Worm (Caenorhabditis elegans) whole organism, young adult: ENCODE measurements around the gene col-83.

Experiments
- F57C9.4 ChIP-seq: sonication (generic microtip); optimal IDR thresholded peaks from 2 replicates; lab custom pipeline; 2017; ENCODE audit warnings: mild to moderate bottlenecking, missing genetic modification characterization, missing compliant biosample characterization
- ZK185.1 ChIP-seq: sonication (generic microtip); optimal IDR thresholded peaks from 2 replicates; lab custom pipeline; 2016; ENCODE audit warnings: mild to moderate bottlenecking, missing genetic modification characterization, missing compliant biosample characterization; ENCODE audit not compliant: poor library complexity, severe bottlenecking
- ama-1 ChIP-seq, 3 experiments: fragments of 150-350 bp in 1 of 3; sonication (generic microtip) in 2 of 3; optimal IDR thresholded peaks; 2 replicates each; lab custom pipeline; 2014 to 2018; ENCODE audit warnings: missing biosample characterization in 2 of 3, missing genetic modification characterization in 2 of 3, missing genetic modification reagents in 2 of 3
- ccch-3 ChIP-seq: fragments of 200-800 bp; sonication (Bioruptor generic); optimal IDR thresholded peaks from 2 replicates; lab custom pipeline; 2018; ENCODE audit warnings: mild to moderate bottlenecking, missing genetic modification characterization, missing compliant biosample characterization
- fkh-3 ChIP-seq: sonication (generic microtip); optimal IDR thresholded peaks from 2 replicates; lab custom pipeline; 2016; ENCODE audit warnings: mild to moderate bottlenecking, missing genetic modification characterization, missing compliant biosample characterization
- hmg-1.2 ChIP-seq: fragments of 200-800 bp; sonication (Bioruptor generic); IDR thresholded peaks from 2 replicates; pipeline ENCODE4 v1.3.6; 2022; ENCODE audit warnings: missing genetic modification reagents, missing genetic modification characterization, missing compliant biosample characterization
- lin-54 ChIP-seq: fragments of 200-800 bp; sonication (Bioruptor generic); optimal IDR thresholded peaks from 2 replicates; lab custom pipeline; 2018; ENCODE audit warnings: mild to moderate bottlenecking, missing genetic modification characterization, missing compliant biosample characterization
- nfya-1 ChIP-seq: sonication (generic microtip); optimal IDR thresholded peaks from 2 replicates; lab custom pipeline; 2017; ENCODE audit warnings: antibody characterized with exemption, missing compliant biosample characterization, missing genetic modification characterization, borderline replicate concordance; ENCODE audit not compliant: insufficient read depth
- pha-4 ChIP-seq: fragments of 150-350 bp; sonication (generic microtip); optimal IDR thresholded peaks from 2 replicates; lab custom pipeline; 2014; ENCODE audit warnings: missing biosample characterization, missing genetic modification reagents, missing genetic modification characterization
- unc-130 ChIP-seq: sonication (generic microtip); optimal IDR thresholded peaks from 2 replicates; lab custom pipeline; 2016; ENCODE audit warnings: missing genetic modification reagents, missing genetic modification characterization, missing compliant biosample characterization

- no peak for TF ChIP-seq nfya-1 (tag; lab: Kevin White, UChicago)
- no peak for TF ChIP-seq pha-4 (tag; lab: Kevin White, UChicago)
- TF ChIP-seq F57C9.4 (tag; lab: Kevin White, UChicago) = no peak
- TF ChIP-seq ama-1 (optimal IDR thresholded peaks at IDR 0.05; lab: Kevin White, UChicago) = no peak
- no peak for TF ChIP-seq ama-1 (GFP tag; optimal IDR thresholded peaks at IDR 0.05; lab: Kevin White, UChicago)
- TF ChIP-seq ccch-3 (GFP tag; lab: Kevin White, UChicago) = no peak
- no peak for TF ChIP-seq lin-54 (GFP tag; lab: Kevin White, UChicago)
- no peak for TF ChIP-seq fkh-3 (tag; lab: Kevin White, UChicago)
- TF ChIP-seq unc-130 = no peak
- no peak for TF ChIP-seq ZK185.1 (tag; lab: Kevin White, UChicago)
- no peak for TF ChIP-seq hmg-1.2
These were observed 30.0 kb downstream of the col-83 start for ce11 chrII:11015734-11016133.
